Fruit fly (Drosophila melanogaster): Measurements from ENCODE around the gene CG33647.
A peak's percentile ranks its signal among the peaks of the same experiment; 100 is the strongest.

CG33647 gene

DNA sequence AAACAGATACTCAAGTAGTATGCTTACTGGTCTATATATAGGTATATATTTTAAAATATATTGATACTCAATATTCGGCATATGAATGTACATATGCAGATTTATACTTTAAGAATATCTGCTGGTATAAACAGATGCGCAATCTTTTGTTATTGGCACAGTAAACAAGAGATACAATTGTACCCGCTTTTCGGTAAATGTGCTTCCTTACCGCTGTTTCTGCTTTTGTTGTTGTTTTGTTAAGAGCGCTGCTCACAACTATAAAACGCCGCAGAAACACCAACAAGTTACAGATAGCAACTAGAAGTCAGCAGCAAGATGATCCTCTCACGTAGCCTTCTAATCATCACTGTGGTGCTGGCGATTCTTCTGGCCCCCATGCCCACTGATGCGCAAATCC, 29.6 kb downstream of the CG33647 start, which contains the start of gene CG45081:
TSS of gene CG45081 (plus strand) at position 301 of the 400 bp plus-strand sequence.
- no peak for TF ChIP-seq CG11617 (GFP tag; optimal IDR thresholded peaks at IDR 0.05)
- no peak for TF ChIP-seq ovo (GFP tag; optimal IDR thresholded peaks at IDR 0.05)
- peak; percentile 5 for TF ChIP-seq cic (GFP tag; optimal IDR thresholded peaks at IDR 0.05)

DNA sequence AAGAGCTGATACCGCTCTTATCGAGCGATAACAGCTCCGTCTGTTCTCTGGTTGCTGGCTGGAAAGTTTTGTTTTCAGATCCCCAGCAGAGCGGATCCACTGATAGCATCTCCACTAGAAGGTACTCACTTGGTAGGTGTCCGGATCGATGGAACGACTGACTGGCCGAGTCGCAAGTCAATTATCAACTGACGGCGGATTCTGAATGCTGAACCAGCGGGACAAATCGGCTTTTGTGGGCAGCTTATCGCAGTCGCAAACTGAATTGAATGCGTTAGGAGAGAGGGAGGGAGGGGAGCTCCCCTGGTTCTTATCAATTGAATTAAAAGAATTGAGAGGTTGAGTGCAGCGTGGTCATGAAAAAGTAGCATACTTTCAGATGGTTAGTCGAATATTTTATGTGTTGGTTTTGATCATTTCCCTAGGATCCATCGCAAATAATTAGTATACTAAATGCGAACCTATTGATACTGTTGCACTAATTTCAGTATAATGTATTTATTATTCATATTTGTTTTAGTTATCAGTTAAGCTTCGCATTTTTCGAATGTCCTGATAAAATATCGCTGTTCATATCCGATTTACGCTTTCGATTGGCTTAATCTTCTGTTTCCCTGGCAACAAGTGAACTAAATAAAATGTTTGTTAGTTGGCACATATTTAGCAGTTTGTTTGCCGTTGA, 32.7 kb downstream of the CG33647 start, which contains the start of the genes Aldh7A1 and CG14085:
TSS of gene Aldh7A1 (minus strand) at position 194 of the 682 bp plus-strand sequence.
TSS of gene CG14085 (plus strand) at position 632 of the 682 bp plus-strand sequence.
- TF ChIP-seq Hr96 (GFP tag; optimal IDR thresholded peaks at IDR 0.05) (peak; percentile 24), CG5204 (GFP tag; optimal IDR thresholded peaks at IDR 0.05) (peak; percentile 27), Mnt (GFP tag; optimal IDR thresholded peaks at IDR 0.05) (peak; percentile 49), CG1620 (GFP tag; optimal IDR thresholded peaks at IDR 0.05) (no peak), pad (GFP tag; optimal IDR thresholded peaks at IDR 0.05) (peak; percentile 8), CG33017 (tag; optimal IDR thresholded peaks at IDR 0.05) (no peak), ovo (GFP tag; optimal IDR thresholded peaks at IDR 0.05) (no peak), cic (GFP tag; optimal IDR thresholded peaks at IDR 0.05) (peak; percentile 55), CG14711 (tag; optimal IDR thresholded peaks at IDR 0.05) (peak; percentile 10), CG11617 (GFP tag; optimal IDR thresholded peaks at IDR 0.05) (no peak), CG7101 (tag; optimal IDR thresholded peaks at IDR 0.05) (peak; percentile 2), CG7045 (GFP tag; optimal IDR thresholded peaks at IDR 0.05) (no peak), tj (GFP tag; optimal IDR thresholded peaks at IDR 0.05) (peak; percentile 48), Clk (GFP tag; optimal IDR thresholded peaks at IDR 0.05) (no peak), CG12768 (GFP tag; optimal IDR thresholded peaks at IDR 0.05) (peak; percentile 69), kay (GFP tag; ENCODE audit: borderline replicate concordance) (no peak), bab1 (GFP tag; optimal IDR thresholded peaks at IDR 0.05) (no peak), Crg-1 (GFP tag; optimal IDR thresholded peaks at IDR 0.05) (peak; percentile 11)

dm6 chr3L:19270542-19270941, 34.4 kb downstream of the CG33647 start, which contains the start of gene CG14088:
Gene CG14088 (minus strand): TSS chr3L:19270642.
- no peak for TF ChIP-seq pad (GFP tag; optimal IDR thresholded peaks at IDR 0.05)
- no peak for TF ChIP-seq Crg-1 (GFP tag; optimal IDR thresholded peaks at IDR 0.05)
- no peak for TF ChIP-seq CG1620 (GFP tag; optimal IDR thresholded peaks at IDR 0.05)
- TF ChIP-seq toe (GFP tag; optimal IDR thresholded peaks at IDR 0.05), result no peak
- TF ChIP-seq CG33017 (tag; optimal IDR thresholded peaks at IDR 0.05), result no peak
- no peak for TF ChIP-seq Hr96 (GFP tag; optimal IDR thresholded peaks at IDR 0.05)
- no peak for TF ChIP-seq Mnt (GFP tag; optimal IDR thresholded peaks at IDR 0.05)
- no peak for TF ChIP-seq CG7101 (tag; optimal IDR thresholded peaks at IDR 0.05)
- TF ChIP-seq cic (GFP tag; optimal IDR thresholded peaks at IDR 0.05), result no peak
- no peak for TF ChIP-seq ovo (GFP tag; optimal IDR thresholded peaks at IDR 0.05)

- TF ChIP-seq Clk (GFP tag; optimal IDR thresholded peaks at IDR 0.05), result no peak
- TF ChIP-seq CG1620 (GFP tag; optimal IDR thresholded peaks at IDR 0.05), result no peak
- TF ChIP-seq bab1 (GFP tag; optimal IDR thresholded peaks at IDR 0.05), result no peak
- TF ChIP-seq Crg-1 (GFP tag; optimal IDR thresholded peaks at IDR 0.05), result no peak
- no peak for TF ChIP-seq CG7045 (GFP tag; optimal IDR thresholded peaks at IDR 0.05)
- TF ChIP-seq CG33017 (tag; optimal IDR thresholded peaks at IDR 0.05), result no peak
- no peak for TF ChIP-seq Mnt (GFP tag; optimal IDR thresholded peaks at IDR 0.05)
- no peak for TF ChIP-seq CG12768 (GFP tag; optimal IDR thresholded peaks at IDR 0.05)
- no peak for TF ChIP-seq kay (GFP tag; ENCODE audit: borderline replicate concordance)
- TF ChIP-seq tj (GFP tag; optimal IDR thresholded peaks at IDR 0.05), result no peak
Observed at dm6 chr3L:19275491-19275890, 39.3 kb downstream of the CG33647 start, which contains the start of gene CG14086. Gene CG14086 (plus strand): TSS chr3L:19275791.

- TF ChIP-seq bab1 (GFP tag; optimal IDR thresholded peaks at IDR 0.05), result no peak
- no peak for TF ChIP-seq CG11617 (GFP tag; optimal IDR thresholded peaks at IDR 0.05)
- no peak for TF ChIP-seq kay (GFP tag; ENCODE audit: borderline replicate concordance)
- no peak for TF ChIP-seq CG7045 (GFP tag; optimal IDR thresholded peaks at IDR 0.05)
- TF ChIP-seq Crg-1 (GFP tag; optimal IDR thresholded peaks at IDR 0.05), result no peak
Observed at dm6 chr3L:19280283-19280682, 44.1 kb downstream of the CG33647 start.

DNA sequence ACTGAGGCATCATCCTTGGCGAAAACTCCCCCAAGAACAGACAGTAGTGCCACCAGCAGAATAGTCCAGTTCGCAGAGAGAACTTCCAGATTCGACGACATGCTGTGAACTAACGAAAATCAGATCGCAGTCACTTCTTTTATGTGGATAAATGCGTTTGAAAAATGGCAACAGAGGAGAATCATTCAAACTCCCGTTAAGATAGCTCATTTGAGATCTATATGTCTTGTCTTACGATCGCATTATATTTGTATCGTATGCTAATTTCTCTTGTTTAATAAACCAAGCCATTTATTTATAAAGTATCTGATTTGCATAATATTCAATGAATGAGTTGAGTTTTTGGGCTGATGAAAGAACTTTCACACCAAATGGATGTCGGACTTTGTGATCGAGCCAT, 44.5 kb downstream of the CG33647 start, which contains the start of gene CG14089:
TSS of gene CG14089 (minus strand) at position 101 of the 400 bp plus-strand sequence.
- TF ChIP-seq Hr96 (GFP tag; optimal IDR thresholded peaks at IDR 0.05), result no peak
- no peak for TF ChIP-seq Crg-1 (GFP tag; optimal IDR thresholded peaks at IDR 0.05)
- TF ChIP-seq Clk (GFP tag; optimal IDR thresholded peaks at IDR 0.05), result no peak
- TF ChIP-seq cnc (optimal IDR thresholded peaks at IDR 0.05), result no peak
- TF ChIP-seq cic (GFP tag; optimal IDR thresholded peaks at IDR 0.05), result no peak
- no peak for TF ChIP-seq CG11617 (GFP tag; optimal IDR thresholded peaks at IDR 0.05)
- TF ChIP-seq CG5204 (GFP tag; optimal IDR thresholded peaks at IDR 0.05), result no peak
- no peak for TF ChIP-seq CG33017 (tag; optimal IDR thresholded peaks at IDR 0.05)
- TF ChIP-seq bab1 (GFP tag; optimal IDR thresholded peaks at IDR 0.05), result no peak
- TF ChIP-seq ovo (GFP tag; optimal IDR thresholded peaks at IDR 0.05), result no peak
- no peak for TF ChIP-seq CG12768 (GFP tag; optimal IDR thresholded peaks at IDR 0.05)
- no peak for TF ChIP-seq kay (GFP tag; ENCODE audit: borderline replicate concordance)
- no peak for TF ChIP-seq toe (GFP tag; optimal IDR thresholded peaks at IDR 0.05)

Measured in whole organism, adult.